Worm (Caenorhabditis elegans) whole organism, L4 larva: ENCODE results near the gene srt-17.
A peak's percentile ranks its signal among the peaks of the same experiment; 100 is the strongest.

Source experiments
- D1046.2 ChIP-seq: fragments of 200-800 bp; sonication (Bioruptor generic); IDR thresholded peaks from 2 replicates; pipeline ENCODE4 v1.3.6; 2022; ENCODE audit warnings: missing genetic modification characterization, missing compliant biosample characterization
- R02D3.7 ChIP-seq: fragments of 150-350 bp; sonication (generic microtip); optimal IDR thresholded peaks from 3 replicates; lab custom pipeline; 2014; ENCODE audit warnings: missing biosample characterization, missing genetic modification characterization
- Y105C5A.15 ChIP-seq: fragments of 200-800 bp; sonication (Bioruptor generic); IDR thresholded peaks from 2 replicates; pipeline ENCODE4 v1.3.6; 2022; ENCODE audit warnings: missing genetic modification characterization, missing compliant biosample characterization
- Y5F2A.4 ChIP-seq: fragments of 200-800 bp; sonication (Bioruptor generic); optimal IDR thresholded peaks from 2 replicates; lab custom pipeline; 2018; ENCODE audit warnings: mild to moderate bottlenecking, missing genetic modification characterization, missing compliant biosample characterization
- ZK337.2 ChIP-seq: fragments of 200-800 bp; sonication (Bioruptor generic); IDR thresholded peaks from 2 replicates; pipeline ENCODE4 v1.3.6; 2022; ENCODE audit warnings: missing genetic modification reagents, missing genetic modification characterization, missing compliant biosample characterization
- ZK546.5 ChIP-seq, 2 experiments: sonication (generic microtip); optimal IDR thresholded peaks; 2 replicates each; lab custom pipeline; 2017; ENCODE audit warnings: missing biosample characterization in 2 of 2, missing genetic modification characterization in 2 of 2
- ama-1 ChIP-seq: fragments of 150-350 bp; optimal IDR thresholded peaks from 2 replicates; lab custom pipeline; 2014; ENCODE audit warnings: inconsistent platforms, mixed read lengths
- attf-4 ChIP-seq: sonication (generic microtip); optimal IDR thresholded peaks from 3 replicates; lab custom pipeline; 2017; ENCODE audit warnings: missing biosample characterization, missing genetic modification characterization
- ceh-20 ChIP-seq: fragments of 200-800 bp; sonication (Bioruptor generic); IDR thresholded peaks from 2 replicates; pipeline ENCODE4 v1.3.6; 2022; ENCODE audit warnings: missing genetic modification reagents, missing genetic modification characterization, missing compliant biosample characterization
- ctbp-1 ChIP-seq: fragments of 200-800 bp; sonication (Bioruptor generic); IDR thresholded peaks from 2 replicates; pipeline ENCODE4 v1.3.6; 2022; ENCODE audit warnings: missing genetic modification reagents, missing genetic modification characterization, missing compliant biosample characterization
- daf-16 ChIP-seq, 3 experiments: sonication (generic microtip); optimal IDR thresholded peaks; 2 replicates each; lab custom pipeline; 2016 to 2017; ENCODE audit warnings: missing genetic modification characterization in 3 of 3, missing genetic modification reagents in 3 of 3, mild to moderate bottlenecking in 2 of 3, missing compliant biosample characterization in 2 of 3, missing biosample characterization in 1 of 3, moderate library complexity in 1 of 3
- daf-8 ChIP-seq: fragments of 200-800 bp; sonication (Bioruptor generic); IDR thresholded peaks from 2 replicates; pipeline ENCODE4 v1.3.6; 2022; ENCODE audit warnings: missing genetic modification characterization, missing compliant biosample characterization
- dmd-6 ChIP-seq: fragments of 200-800 bp; sonication (Bioruptor generic); IDR thresholded peaks from 2 replicates; pipeline ENCODE4 v1.3.6; 2022; ENCODE audit warnings: missing genetic modification reagents, missing genetic modification characterization, missing compliant biosample characterization
- dmd-8 ChIP-seq: fragments of 200-800 bp; sonication (Bioruptor generic); IDR thresholded peaks from 2 replicates; pipeline ENCODE4 v1.3.6; 2022; ENCODE audit warnings: missing genetic modification characterization, missing compliant biosample characterization
- dmd-9 ChIP-seq: fragments of 200-800 bp; sonication (Bioruptor generic); IDR thresholded peaks from 2 replicates; pipeline ENCODE4 v1.3.6; 2022; ENCODE audit warnings: missing genetic modification reagents, missing genetic modification characterization, missing compliant biosample characterization
- egl-43 ChIP-seq: fragments of 200-800 bp; sonication (Bioruptor generic); IDR thresholded peaks from 2 replicates; pipeline ENCODE4 v1.3.6; 2022; ENCODE audit warnings: missing genetic modification reagents, missing genetic modification characterization, missing compliant biosample characterization
- hif-1 ChIP-seq, 2 experiments: sonication (generic microtip); optimal IDR thresholded peaks; 2 replicates each; lab custom pipeline; 2016 to 2017; ENCODE audit warnings: missing compliant biosample characterization in 2 of 2, missing genetic modification characterization in 2 of 2, missing genetic modification reagents in 2 of 2, missing genotype in 2 of 2, mild to moderate bottlenecking in 1 of 2
- hlh-11 ChIP-seq: fragments of 200-800 bp; sonication (Bioruptor generic); optimal IDR thresholded peaks from 2 replicates; lab custom pipeline; 2018; ENCODE audit warnings: mild to moderate bottlenecking, missing genetic modification characterization, missing compliant biosample characterization
- hlh-30 ChIP-seq: sonication (generic microtip); optimal IDR thresholded peaks from 2 replicates; lab custom pipeline; 2017; ENCODE audit warnings: antibody characterized with exemption, mild to moderate bottlenecking, missing genetic modification characterization, missing compliant biosample characterization; ENCODE audit not compliant: insufficient read depth
- lim-7 ChIP-seq: fragments of 200-800 bp; sonication (Bioruptor generic); IDR thresholded peaks from 2 replicates; pipeline ENCODE4 v1.3.6; 2022; ENCODE audit warnings: missing genetic modification characterization, missing compliant biosample characterization
- lin-1 ChIP-seq: fragments of 200-800 bp; sonication (Bioruptor generic); IDR thresholded peaks from 2 replicates; pipeline ENCODE4 v1.3.6; 2022; ENCODE audit warnings: missing genetic modification reagents, missing genetic modification characterization, missing compliant biosample characterization
- lin-13 ChIP-seq: fragments of 150-350 bp; optimal IDR thresholded peaks from 2 replicates; lab custom pipeline; 2014; ENCODE audit warnings: missing biosample characterization, missing genetic modification reagents, missing genetic modification characterization
- lin-29 ChIP-seq: fragments of 200-800 bp; sonication (Bioruptor generic); IDR thresholded peaks from 2 replicates; pipeline ENCODE4 v1.3.6; 2022; ENCODE audit warnings: missing genetic modification reagents, missing genetic modification characterization, missing compliant biosample characterization
- lin-39 ChIP-seq: fragments of 150-350 bp; optimal IDR thresholded peaks from 2 replicates; lab custom pipeline; 2014; ENCODE audit warnings: missing biosample characterization, missing genetic modification reagents, missing genetic modification characterization
- lsy-2 ChIP-seq, 2 experiments: fragments of 150-350 bp in 1 of 2; sonication (generic microtip) in 1 of 2; optimal IDR thresholded peaks; 2 replicates each; lab custom pipeline; 2014 to 2017; ENCODE audit warnings: missing biosample characterization in 2 of 2, missing genetic modification characterization in 2 of 2
- madf-5 ChIP-seq, 2 experiments: fragments of 200-800 bp; sonication (Bioruptor generic); IDR thresholded peaks; 2 replicates each; pipeline ENCODE4 v1.3.6; 2022; ENCODE audit warnings: missing compliant biosample characterization in 2 of 2, missing genetic modification characterization in 2 of 2
- madf-9 ChIP-seq: fragments of 200-800 bp; sonication (Bioruptor generic); conservative IDR thresholded peaks from 2 replicates; pipeline ENCODE4 v1.3.6; 2022; ENCODE audit warnings: missing genetic modification reagents, missing genetic modification characterization, missing compliant biosample characterization
- mep-1 ChIP-seq: fragments of 150-350 bp; sonication (generic microtip); optimal IDR thresholded peaks from 3 replicates; lab custom pipeline; 2014; ENCODE audit warnings: missing biosample characterization, missing genetic modification characterization
- nhr-10 ChIP-seq: fragments of 150-350 bp; optimal IDR thresholded peaks from 2 replicates; lab custom pipeline; 2014; ENCODE audit warnings: missing biosample characterization, missing genetic modification characterization
- nhr-237 ChIP-seq: sonication (generic microtip); optimal IDR thresholded peaks from 2 replicates; lab custom pipeline; 2017; ENCODE audit warnings: missing biosample characterization, missing genetic modification characterization
- nhr-25 ChIP-seq: sonication (generic microtip); optimal IDR thresholded peaks from 2 replicates; lab custom pipeline; 2017; ENCODE audit warnings: missing genetic modification characterization, mild to moderate bottlenecking, missing compliant biosample characterization, antibody characterized with exemption, moderate library complexity, borderline replicate concordance; ENCODE audit not compliant: insufficient read depth
- nhr-42 ChIP-seq: fragments of 200-800 bp; sonication (Bioruptor generic); IDR thresholded peaks from 2 replicates; pipeline ENCODE4 v1.3.6; 2022; ENCODE audit warnings: missing genetic modification characterization, missing compliant biosample characterization
- nhr-48 ChIP-seq: sonication (generic microtip); optimal IDR thresholded peaks from 2 replicates; lab custom pipeline; 2016; ENCODE audit warnings: mild to moderate bottlenecking, missing genetic modification characterization, missing compliant biosample characterization
- nhr-6 ChIP-seq: fragments of 150-350 bp; optimal IDR thresholded peaks from 2 replicates; lab custom pipeline; 2014; ENCODE audit warnings: missing biosample characterization, missing genetic modification characterization
- nhr-76 ChIP-seq: fragments of 150-350 bp; optimal IDR thresholded peaks from 2 replicates; lab custom pipeline; 2014; ENCODE audit warnings: missing biosample characterization, missing genetic modification characterization
- nhr-77 ChIP-seq: fragments of 150-350 bp; optimal IDR thresholded peaks from 2 replicates; lab custom pipeline; 2014; ENCODE audit warnings: missing biosample characterization, missing genetic modification characterization
- php-3 ChIP-seq: fragments of 200-800 bp; sonication (Bioruptor generic); IDR thresholded peaks from 2 replicates; pipeline ENCODE4 v1.3.6; 2022; ENCODE audit warnings: missing genetic modification reagents, missing genetic modification characterization, missing compliant biosample characterization
- skn-1 ChIP-seq: fragments of 150-350 bp; optimal IDR thresholded peaks from 2 replicates; lab custom pipeline; 2014; ENCODE audit warnings: missing biosample characterization, missing genetic modification characterization
- snpc-1.2 ChIP-seq: fragments of 200-800 bp; sonication (Bioruptor generic); IDR thresholded peaks from 2 replicates; pipeline ENCODE4 v1.3.6; 2022; ENCODE audit warnings: missing genetic modification reagents, missing genetic modification characterization, missing compliant biosample characterization
- snpc-4 ChIP-seq: fragments of 150-350 bp; optimal IDR thresholded peaks from 2 replicates; lab custom pipeline; 2014; ENCODE audit warnings: missing biosample characterization, missing genetic modification characterization
- spr-3 ChIP-seq: fragments of 200-800 bp; sonication (Bioruptor generic); optimal IDR thresholded peaks from 2 replicates; lab custom pipeline; 2018; ENCODE audit warnings: mild to moderate bottlenecking, missing genetic modification characterization, missing compliant biosample characterization
- tra-1 ChIP-seq: fragments of 200-800 bp; sonication (Bioruptor generic); IDR thresholded peaks from 2 replicates; pipeline ENCODE4 v1.3.6; 2022; ENCODE audit warnings: missing genetic modification reagents, missing genetic modification characterization, missing compliant biosample characterization
- unc-130 ChIP-seq: sonication (generic microtip); optimal IDR thresholded peaks from 2 replicates; lab custom pipeline; 2016; ENCODE audit warnings: missing genetic modification reagents, missing genetic modification characterization, missing compliant biosample characterization
- unc-62 ChIP-seq, 3 experiments: fragments of 150-350 bp in 1 of 3; sonication (generic microtip); optimal IDR thresholded peaks in 2 of 3; peaks in 1 of 3; 1 replicate in 1 of 3; 2 replicates in 2 of 3; lab custom pipeline; 2014 to 2017; ENCODE audit warnings: missing biosample characterization in 3 of 3, missing genetic modification characterization in 3 of 3, missing genetic modification reagents in 3 of 3, missing genotype in 1 of 3
- zag-1 ChIP-seq: fragments of 150-350 bp; optimal IDR thresholded peaks from 2 replicates; lab custom pipeline; 2014; ENCODE audit warnings: missing biosample characterization, missing genetic modification characterization
- zfp-2 ChIP-seq: sonication (generic microtip); optimal IDR thresholded peaks from 2 replicates; lab custom pipeline; 2016; ENCODE audit warnings: mild to moderate bottlenecking, missing genetic modification characterization, missing compliant biosample characterization
- zip-11 ChIP-seq: fragments of 200-800 bp; sonication (Bioruptor generic); IDR thresholded peaks from 2 replicates; pipeline ENCODE4 v1.3.6; 2022; ENCODE audit warnings: missing genetic modification characterization, missing compliant biosample characterization
- zip-2 ChIP-seq: fragments of 150-350 bp; optimal IDR thresholded peaks from 2 replicates; lab custom pipeline; 2014; ENCODE audit warnings: missing biosample characterization, missing genetic modification characterization
- ztf-11 ChIP-seq: fragments of 150-350 bp; optimal IDR thresholded peaks from 2 replicates; lab custom pipeline; 2014; ENCODE audit warnings: missing biosample characterization, missing genetic modification characterization
- ztf-7 ChIP-seq: fragments of 150-350 bp; optimal IDR thresholded peaks from 2 replicates; lab custom pipeline; 2014; ENCODE audit warnings: missing biosample characterization, missing genetic modification characterization

The srt-17 gene

DNA sequence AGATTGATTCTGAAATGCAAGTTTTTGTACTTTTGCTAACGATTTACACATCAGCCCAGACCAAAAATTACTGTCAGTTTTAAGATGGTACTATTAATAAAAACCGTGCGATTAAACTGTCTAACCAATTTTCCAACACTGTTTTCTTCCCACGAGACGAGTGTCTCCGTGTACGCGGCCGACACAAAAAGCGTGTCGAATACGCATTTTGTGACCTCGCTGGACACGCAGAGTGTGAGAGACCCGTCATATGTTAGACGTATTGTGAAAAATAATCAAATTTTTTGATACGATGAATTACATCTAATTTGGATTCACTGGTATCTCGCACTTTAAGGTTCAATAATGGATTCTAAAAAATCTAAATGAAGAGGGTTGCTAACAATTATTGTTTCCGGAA, 10.8 kb upstream of the srt-17 start (continued):
- TF ChIP-seq hif-1 (tag; optimal IDR thresholded peaks at IDR 0.05; lab: Kevin White, UChicago) = peak in 1 of 2 experiments; percentile 4
- no peak for TF ChIP-seq Y105C5A.15 (GFP tag; lab: Robert Waterston, UW)
- TF ChIP-seq nhr-76 (tag; lab: Kevin White, UChicago) = no peak
- TF ChIP-seq lin-13 = no peak
- no peak for TF ChIP-seq unc-130
- peak; percentile 5 for TF ChIP-seq mep-1 (tag; lab: Kevin White, UChicago)
- no peak for TF ChIP-seq ctbp-1 (GFP tag; lab: Robert Waterston, UW)
- TF ChIP-seq ceh-20 = no peak
- no peak for TF ChIP-seq tra-1 (GFP tag; lab: Robert Waterston, UW)
- TF ChIP-seq dmd-9 = no peak
- no peak for TF ChIP-seq Y5F2A.4 (GFP tag; lab: Kevin White, UChicago)
- TF ChIP-seq snpc-4 (tag; lab: Kevin White, UChicago) = no peak
- peak; percentile 61; the same call in 1 of the 2 replicates for TF ChIP-seq dmd-6
- no peak for TF ChIP-seq lin-29 (GFP tag; lab: Robert Waterston, UW)
- TF ChIP-seq zag-1 (tag; lab: Kevin White, UChicago) = no peak
- TF ChIP-seq ZK546.5 (tag; optimal IDR thresholded peaks at IDR 0.05; lab: Kevin White, UChicago) = no peak
- no peak for TF ChIP-seq nhr-25 (tag; lab: Kevin White, UChicago)
- no peak for TF ChIP-seq ama-1 (lab: Kevin White, UChicago)
- TF ChIP-seq zip-2 (tag; lab: Kevin White, UChicago) = no peak
- no peak for TF ChIP-seq R02D3.7
- TF ChIP-seq lim-7 = no peak
- peak; percentile 19 for TF ChIP-seq nhr-48 (tag; lab: Kevin White, UChicago)
- TF ChIP-seq egl-43 (GFP tag; lab: Robert Waterston, UW) = no peak
- no peak for TF ChIP-seq nhr-10 (tag; lab: Kevin White, UChicago)
- TF ChIP-seq nhr-77 (tag; lab: Kevin White, UChicago) = peak; percentile 85
- TF ChIP-seq lsy-2 (tag; optimal IDR thresholded peaks at IDR 0.05; lab: Kevin White, UChicago) = peak in 1 of 2 experiments; percentile 2
- TF ChIP-seq unc-62 (GFP tag; optimal IDR thresholded peaks at IDR 0.05 in 1 of 2; lab: Kevin White, UChicago) = no peak
- TF ChIP-seq unc-62 (tag; optimal IDR thresholded peaks at IDR 0.05; lab: Kevin White, UChicago) = no peak
- TF ChIP-seq daf-16 (GFP tag; optimal IDR thresholded peaks at IDR 0.05; lab: Kevin White, UChicago) = no peak
- peak; percentile 40 for TF ChIP-seq daf-16 (tag; optimal IDR thresholded peaks at IDR 0.05; lab: Kevin White, UChicago)
- TF ChIP-seq attf-4 (tag; lab: Kevin White, UChicago) = no peak
- TF ChIP-seq D1046.2 = no peak
- no peak for TF ChIP-seq zip-11
- no peak for TF ChIP-seq madf-9 (GFP tag; lab: Robert Waterston, UW)
- no peak for TF ChIP-seq snpc-1.2 (GFP tag; lab: Robert Waterston, UW)
- no peak for TF ChIP-seq zfp-2 (tag; lab: Kevin White, UChicago)
- peak; percentile 87 for TF ChIP-seq hlh-30
- no peak for TF ChIP-seq ztf-11 (tag; lab: Kevin White, UChicago)
- no peak for TF ChIP-seq lin-39 (tag; lab: Kevin White, UChicago)
- TF ChIP-seq hlh-11 (tag; lab: Kevin White, UChicago) = peak; percentile 84
- TF ChIP-seq spr-3 (GFP tag; lab: Kevin White, UChicago) = no peak
- no peak for TF ChIP-seq nhr-42
- TF ChIP-seq nhr-237 (tag; lab: Kevin White, UChicago) = no peak
- no peak for TF ChIP-seq ZK337.2 (GFP tag; lab: Robert Waterston, UW)
- no peak for TF ChIP-seq php-3 (GFP tag; lab: Robert Waterston, UW)
- no peak for TF ChIP-seq daf-8
- TF ChIP-seq nhr-6 (tag; lab: Kevin White, UChicago) = no peak
- TF ChIP-seq lin-1 (GFP tag; lab: Robert Waterston, UW) = no peak
- no peak for TF ChIP-seq madf-5 (GFP tag; IDR thresholded peaks at IDR 0.05; lab: Robert Waterston, UW)
- TF ChIP-seq skn-1 (tag; lab: Kevin White, UChicago) = no peak
- TF ChIP-seq ztf-7 (tag; lab: Kevin White, UChicago) = no peak
- no peak for TF ChIP-seq dmd-8 (GFP tag; lab: Robert Waterston, UW)
